Worm (Caenorhabditis elegans) whole organism, young adult: ENCODE data around the gene F36H12.5.

Experiments
- B0019.2 ChIP-seq: fragments of 200-800 bp; sonication (Bioruptor generic); conservative IDR thresholded peaks from 2 replicates; pipeline ENCODE4 v1.3.6; 2022; ENCODE audit warnings: missing genetic modification reagents, missing genetic modification characterization, missing compliant biosample characterization
- C17E4.6 ChIP-seq: fragments of 200-800 bp; sonication (Bioruptor generic); IDR thresholded peaks from 2 replicates; pipeline ENCODE4 v1.3.6; 2022; ENCODE audit warnings: missing genetic modification reagents, missing genetic modification characterization, missing compliant biosample characterization
- ama-1 ChIP-seq, 3 experiments: fragments of 150-350 bp in 1 of 3; sonication (generic microtip) in 2 of 3; optimal IDR thresholded peaks; 2 replicates each; lab custom pipeline; 2014 to 2018; ENCODE audit warnings: missing biosample characterization in 2 of 3, missing genetic modification characterization in 2 of 3, missing genetic modification reagents in 2 of 3
- him-1 ChIP-seq: sonication (generic microtip); optimal IDR thresholded peaks from 2 replicates; lab custom pipeline; 2016; ENCODE audit warnings: missing genotype, missing genetic modification reagents, missing genetic modification characterization, missing compliant biosample characterization
- lin-35 ChIP-seq, 3 experiments: fragments of 150-350 bp in 2 of 3; sonication (generic microtip) in 1 of 3; optimal IDR thresholded peaks; 2 replicates each; lab custom pipeline; 2014 to 2018; ENCODE audit warnings: missing biosample characterization in 3 of 3, missing genetic modification characterization in 3 of 3, missing genetic modification reagents in 3 of 3
- nhr-90 ChIP-seq: sonication (generic microtip); optimal IDR thresholded peaks from 2 replicates; lab custom pipeline; 2016; ENCODE audit warnings: missing genotype, mild to moderate bottlenecking, missing genetic modification characterization, missing compliant biosample characterization
- sea-2 ChIP-seq: fragments of 200-800 bp; sonication (Bioruptor generic); IDR thresholded peaks from 2 replicates; pipeline ENCODE4 v1.3.6; 2022; ENCODE audit warnings: missing genetic modification characterization, missing compliant biosample characterization
- snpc-1.3 ChIP-seq: sonication (generic microtip); optimal IDR thresholded peaks from 2 replicates; lab custom pipeline; 2017; ENCODE audit warnings: missing genetic modification characterization, mild to moderate bottlenecking, missing compliant biosample characterization, antibody characterized with exemption, moderate library complexity, missing genotype, missing genetic modification reagents; ENCODE audit not compliant: insufficient read depth
- tlf-1 ChIP-seq: fragments of 200-800 bp; sonication (Bioruptor generic); optimal IDR thresholded peaks from 2 replicates; lab custom pipeline; 2018; ENCODE audit warnings: mild to moderate bottlenecking, missing genetic modification characterization, missing compliant biosample characterization

DNA sequence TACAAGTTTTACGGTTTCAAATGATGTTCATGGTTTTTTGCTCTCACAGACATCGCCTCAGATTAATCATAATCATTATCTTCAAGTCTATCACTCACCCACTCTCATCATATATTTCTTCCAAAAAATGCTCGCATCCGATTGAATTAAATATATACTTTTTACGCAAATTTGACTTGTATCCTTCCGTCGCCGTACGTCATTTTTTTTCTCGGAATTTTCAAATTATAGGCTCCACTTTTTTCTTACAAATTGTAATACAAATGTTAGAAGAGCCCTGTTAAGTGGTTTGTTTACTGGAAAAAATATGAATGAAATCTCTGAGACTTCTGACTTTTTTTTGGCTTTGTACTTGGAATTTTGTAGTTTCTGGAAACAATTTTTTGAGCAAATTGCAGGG, 20.6 kb downstream of the F36H12.5 start:
- TF ChIP-seq C17E4.6 (GFP tag; lab: Robert Waterston, UW) (no peak), lin-35 (GFP tag; optimal IDR thresholded peaks at IDR 0.05; lab: Kevin White, UChicago) (no peak), ama-1 (optimal IDR thresholded peaks at IDR 0.05; lab: Kevin White, UChicago) (no peak), ama-1 (GFP tag; optimal IDR thresholded peaks at IDR 0.05; lab: Kevin White, UChicago) (no peak), tlf-1 (GFP tag; lab: Kevin White, UChicago) (no peak), snpc-1.3 (no peak), sea-2 (GFP tag; lab: Robert Waterston, UW) (no peak), nhr-90 (tag; lab: Kevin White, UChicago) (no peak), B0019.2 (GFP tag; lab: Robert Waterston, UW) (no peak), him-1 (no peak)
